Worm (Caenorhabditis elegans): ENCODE results near the gene dop-5.

The dop-5 gene

DNA sequence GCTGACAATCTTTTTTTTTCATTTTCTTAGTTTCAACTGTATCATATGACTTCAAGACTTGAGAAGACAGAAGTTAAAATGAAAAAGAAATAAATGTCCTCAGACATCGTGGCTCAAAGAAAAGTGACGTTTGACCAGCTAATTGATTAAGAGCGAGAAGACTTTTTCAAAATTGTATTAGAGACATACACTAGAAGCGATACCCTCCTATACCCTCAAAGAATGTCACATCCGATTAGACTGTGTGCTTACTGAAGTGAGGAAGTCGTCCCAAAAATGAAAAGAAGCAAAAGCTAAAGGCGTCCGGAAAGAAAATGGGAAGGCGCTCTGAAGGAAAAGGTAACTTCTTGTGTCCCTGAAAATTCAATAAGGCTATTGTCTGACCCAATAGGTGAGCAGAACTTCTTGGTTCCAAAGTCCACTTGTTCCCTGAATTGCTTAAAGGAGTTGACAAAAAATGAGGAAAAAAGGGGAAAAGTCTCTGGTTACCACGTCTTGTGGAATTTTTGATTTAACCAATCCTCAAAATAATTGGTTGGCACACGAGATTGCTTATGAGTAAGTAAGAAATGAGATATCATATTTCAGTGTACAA lies 6.4 kb upstream of the dop-5 start:
- TF ChIP-seq madf-6 (GFP tag; IDR thresholded peaks at IDR 0.05) (no peak), F39B2.1 (GFP tag; IDR thresholded peaks at IDR 0.05) (no peak), ztf-22 (GFP tag; optimal IDR thresholded peaks at IDR 0.05) (no peak), lin-35 (GFP tag; optimal IDR thresholded peaks at IDR 0.05) (no peak), hlh-12 (tag; optimal IDR thresholded peaks at IDR 0.05) (no peak), Y95B8A.8 (GFP tag; IDR thresholded peaks at IDR 0.05) (no peak), hlh-26 (GFP tag; conservative IDR thresholded peaks at IDR 0.05) (no peak), atf-7 (tag; optimal IDR thresholded peaks at IDR 0.05) (no peak), repo-1 (tag; optimal IDR thresholded peaks at IDR 0.05) (no peak)

DNA sequence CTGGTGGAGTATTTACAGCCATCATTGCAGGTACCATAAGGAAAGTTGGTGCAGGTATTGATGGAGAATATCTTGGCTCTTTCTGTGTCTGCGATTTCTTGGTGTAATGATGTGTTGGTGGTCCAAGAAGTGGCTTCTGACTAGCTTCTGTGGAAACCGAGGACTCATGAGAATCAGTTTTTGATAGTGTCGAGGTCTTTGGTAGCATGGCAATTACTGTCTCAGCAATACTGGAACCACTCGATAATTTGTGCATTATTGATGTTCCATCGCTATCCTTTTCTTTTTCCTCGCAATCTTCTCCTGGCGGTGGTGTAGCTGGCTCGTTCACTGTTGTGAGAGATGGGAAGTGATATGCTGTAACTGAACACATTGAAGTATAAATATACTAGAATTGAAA lies 2.5 kb downstream of the dop-5 start:
- no peak for TF ChIP-seq zfh-2 (GFP tag; conservative IDR thresholded peaks at IDR 0.05)
- TF ChIP-seq ztf-18 (tag; optimal IDR thresholded peaks at IDR 0.05) = no peak
- no peak for TF ChIP-seq ceh-79 (tag; optimal IDR thresholded peaks at IDR 0.05)
- TF ChIP-seq sea-2 (GFP tag; IDR thresholded peaks at IDR 0.05) = no peak
- TF ChIP-seq F39B2.1 (GFP tag; IDR thresholded peaks at IDR 0.05) = no peak
- TF ChIP-seq ceh-40 (GFP tag; IDR thresholded peaks at IDR 0.05) = no peak
- TF ChIP-seq madf-6 (GFP tag; IDR thresholded peaks at IDR 0.05) = no peak
- TF ChIP-seq nhr-90 (tag; optimal IDR thresholded peaks at IDR 0.05) = no peak
- no peak for TF ChIP-seq mxl-1 (tag; optimal IDR thresholded peaks at IDR 0.05)
- no peak for TF ChIP-seq lin-26 (GFP tag; IDR thresholded peaks at IDR 0.05)
- TF ChIP-seq xnd-1 (tag; optimal IDR thresholded peaks at IDR 0.05) = no peak
- no peak for TF ChIP-seq nhr-179 (tag; optimal IDR thresholded peaks at IDR 0.05)
- no peak for TF ChIP-seq sdz-38 (tag; optimal IDR thresholded peaks at IDR 0.05)
- no peak for TF ChIP-seq B0035.1 (tag; optimal IDR thresholded peaks at IDR 0.05)
- no peak for TF ChIP-seq B0261.1 (tag; optimal IDR thresholded peaks at IDR 0.05)
- TF ChIP-seq chd-7 (tag; optimal IDR thresholded peaks at IDR 0.05) = no peak
- TF ChIP-seq him-1 (tag; optimal IDR thresholded peaks at IDR 0.05) = no peak

DNA sequence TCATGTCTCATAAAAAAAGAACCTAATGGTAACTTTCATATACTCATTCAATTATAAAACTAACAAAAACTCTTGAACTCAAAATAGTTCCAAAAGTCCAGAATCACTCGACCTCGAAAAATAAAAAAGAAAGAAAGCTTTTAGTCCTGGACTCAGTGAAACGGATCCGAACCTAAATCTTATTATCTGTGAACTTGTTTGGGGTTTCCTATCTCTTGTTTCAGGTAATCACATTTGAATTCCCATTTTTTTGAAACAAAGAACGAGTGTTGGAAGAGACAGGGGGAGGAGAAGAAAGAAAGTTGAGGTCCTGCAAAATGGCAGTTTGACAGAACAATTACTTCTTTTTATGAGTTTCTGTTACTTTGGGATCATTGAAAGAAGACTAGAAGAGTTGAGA lies 11.8 kb downstream of the dop-5 start:
- no peak for TF ChIP-seq Y56A3A.18 (GFP tag; IDR thresholded peaks at IDR 0.05)
- no peak for TF ChIP-seq mxl-1 (tag; optimal IDR thresholded peaks at IDR 0.05)
- no peak for TF ChIP-seq efl-1 (GFP tag; optimal IDR thresholded peaks at IDR 0.05)
- TF ChIP-seq F55B11.4 (tag; optimal IDR thresholded peaks at IDR 0.05; ENCODE audit: borderline replicate concordance, insufficient read depth) = no peak
- TF ChIP-seq F52B5.7 (tag; optimal IDR thresholded peaks at IDR 0.05) = no peak
- TF ChIP-seq unc-62 (GFP tag; optimal IDR thresholded peaks at IDR 0.05) = no peak
- no peak for TF ChIP-seq K12H6.12 (tag; optimal IDR thresholded peaks at IDR 0.05)
- no peak for TF ChIP-seq snpc-1.1 (tag; optimal IDR thresholded peaks at IDR 0.05; ENCODE audit: insufficient read depth)
- no peak for TF ChIP-seq C06A6.2 (GFP tag; conservative IDR thresholded peaks at IDR 0.05)
- TF ChIP-seq nhr-179 (tag; optimal IDR thresholded peaks at IDR 0.05) = no peak

- no peak for TF ChIP-seq lsy-27 (tag; optimal IDR thresholded peaks at IDR 0.05; ENCODE audit: borderline replicate concordance, insufficient read depth)
- TF ChIP-seq T26A5.8 (tag; optimal IDR thresholded peaks at IDR 0.05) = no peak
Observed at ce11 chrV:11352893-11353292, 13.1 kb downstream of the dop-5 start, which contains the start of gene npr-25. Gene npr-25, minus strand, starts transcription at chrV:11352993.

All from whole organism, young adult.